Fruit fly (Drosophila melanogaster) whole organism, adult: ENCODE measurements around the gene CG14535.

Source experiments
- CG33017 ChIP-seq: fragments of 200-800 bp; sonication (Bioruptor generic); optimal IDR thresholded peaks from 2 replicates; lab custom pipeline; 2018; ENCODE audit warnings: missing biosample characterization, mild to moderate bottlenecking, missing genetic modification characterization, moderate library complexity
- CG7101 ChIP-seq: fragments of 200-800 bp; sonication (Bioruptor generic); optimal IDR thresholded peaks from 2 replicates; lab custom pipeline; 2018; ENCODE audit warnings: missing biosample characterization, mild to moderate bottlenecking, missing genetic modification characterization, moderate library complexity

DNA sequence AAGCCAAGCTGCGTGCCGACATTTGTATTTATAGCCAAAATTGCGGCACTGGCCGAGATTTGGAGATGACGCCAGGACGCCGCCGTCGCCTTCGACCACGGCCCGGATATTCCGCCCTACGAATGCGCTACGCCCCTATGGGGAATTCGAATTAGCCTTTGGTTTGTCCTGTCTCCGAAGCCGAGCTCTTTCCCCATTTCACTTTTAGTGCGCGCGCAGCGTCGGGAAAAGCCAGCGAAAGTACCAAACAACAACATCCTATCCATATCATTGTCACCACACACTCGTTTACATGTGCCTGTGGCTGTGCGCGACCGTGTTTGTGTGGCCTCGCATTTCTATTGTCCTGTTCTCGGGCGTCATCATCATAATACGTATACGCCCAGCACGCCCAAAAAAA is 16.1 kb upstream of the CG14535 start, which contains the start of gene Proc:
- TF ChIP-seq CG33017 (tag; lab: Kevin White, UChicago), result no peak
- no peak for TF ChIP-seq CG7101 (tag; lab: Kevin White, UChicago)
